Worm (Caenorhabditis elegans): ENCODE measurements around the gene F31F6.1.

F31F6.1 gene

ce11 chrX:14824490-14825050, 43.5 kb downstream of the F31F6.1 start, which contains the start of gene mbk-1:
Gene mbk-1 (minus strand): TSS chrX:14824540.
- no peak for TF ChIP-seq F52B5.7 (tag; optimal IDR thresholded peaks at IDR 0.05)
- TF ChIP-seq pha-4 (tag; optimal IDR thresholded peaks at IDR 0.05) = no peak
- TF ChIP-seq T26A5.8 (tag; optimal IDR thresholded peaks at IDR 0.05) = no peak
- TF ChIP-seq ztf-26 (tag; optimal IDR thresholded peaks at IDR 0.05) = peak; percentile 6
- peak; percentile 4 for TF ChIP-seq die-1 (tag; optimal IDR thresholded peaks at IDR 0.05)
- no peak for TF ChIP-seq ceh-58 (GFP tag; IDR thresholded peaks at IDR 0.05)
- TF ChIP-seq cebp-2 (GFP tag; IDR thresholded peaks at IDR 0.05) = no peak
- TF ChIP-seq lin-26 (GFP tag; IDR thresholded peaks at IDR 0.05) = peak; percentile 57; the same call in 1 of the 2 replicates
- no peak for TF ChIP-seq akir-1 (GFP tag; optimal IDR thresholded peaks at IDR 0.05)
- TF ChIP-seq lin-40 (tag; optimal IDR thresholded peaks at IDR 0.05) = peak; percentile 60
- peak; percentile 81 for TF ChIP-seq ceh-27 (GFP tag; optimal IDR thresholded peaks at IDR 0.05)
- TF ChIP-seq bed-1 (GFP tag; IDR thresholded peaks at IDR 0.05) = no peak
- peak; percentile 29 for TF ChIP-seq K12H6.12 (tag; optimal IDR thresholded peaks at IDR 0.05)
- TF ChIP-seq madf-10 (tag; optimal IDR thresholded peaks at IDR 0.05) = peak; percentile 41
- no peak for TF ChIP-seq hrde-1 (tag; optimal IDR thresholded peaks at IDR 0.05; ENCODE audit: borderline replicate concordance)
- TF ChIP-seq nhr-80 (tag; optimal IDR thresholded peaks at IDR 0.05) = peak; percentile 81
- TF ChIP-seq ets-4 (GFP tag; optimal IDR thresholded peaks at IDR 0.05) = no peak
- no peak for TF ChIP-seq hlh-26 (GFP tag; conservative IDR thresholded peaks at IDR 0.05)
- TF ChIP-seq gei-17 (GFP tag; optimal IDR thresholded peaks at IDR 0.05) = peak; percentile 16
- TF ChIP-seq lir-1 (GFP tag; conservative IDR thresholded peaks at IDR 0.05) = 0 out of 2 replicates have a peak, but pooled peaks have one; percentile 54
- peak; percentile 35; the same call in 1 of the 2 replicates for TF ChIP-seq mcd-1 (GFP tag; IDR thresholded peaks at IDR 0.05)
- peak; percentile 88 for TF ChIP-seq hmg-1.2 (GFP tag; IDR thresholded peaks at IDR 0.05)
- TF ChIP-seq zim-3 (tag; optimal IDR thresholded peaks at IDR 0.05) = no peak
- no peak for TF ChIP-seq dpff-1 (tag; optimal IDR thresholded peaks at IDR 0.05)
- no peak for TF ChIP-seq aptf-3 (GFP tag; IDR thresholded peaks at IDR 0.05)
- no peak for TF ChIP-seq lin-35 (GFP tag; optimal IDR thresholded peaks at IDR 0.05)
- TF ChIP-seq B0336.3 (GFP tag; IDR thresholded peaks at IDR 0.05) = no peak
- TF ChIP-seq attf-5 (GFP tag; optimal IDR thresholded peaks at IDR 0.05) = peak; percentile 58
- TF ChIP-seq sptf-2 (GFP tag; optimal IDR thresholded peaks at IDR 0.05) = no peak
- no peak for TF ChIP-seq repo-1 (tag; optimal IDR thresholded peaks at IDR 0.05)
- no peak for TF ChIP-seq snpc-4 (GFP tag; optimal IDR thresholded peaks at IDR 0.05)
- TF ChIP-seq snpc-4 (tag; optimal IDR thresholded peaks at IDR 0.05) = peak in 3 of 4 experiments; percentile 31 to 40 (median 35)
- peak in 1 of 2 experiments; percentile 49 for TF ChIP-seq let-607 (tag; optimal IDR thresholded peaks at IDR 0.05)
- TF ChIP-seq F23B12.7 (tag; optimal IDR thresholded peaks at IDR 0.05; ENCODE audit: insufficient read depth) = no peak
- TF ChIP-seq rec-8 (tag; optimal IDR thresholded peaks at IDR 0.05) = no peak
- no peak for TF ChIP-seq ceh-91 (GFP tag; IDR thresholded peaks at IDR 0.05)
- no peak for TF ChIP-seq atf-7 (tag; optimal IDR thresholded peaks at IDR 0.05)
- no peak for TF ChIP-seq athp-1 (tag; optimal IDR thresholded peaks at IDR 0.05)
- TF ChIP-seq F49E8.2 (tag; optimal IDR thresholded peaks at IDR 0.05; ENCODE audit: insufficient read depth) = no peak
- TF ChIP-seq K11D2.4 (GFP tag; IDR thresholded peaks at IDR 0.05) = 0 out of 2 replicates have a peak, but pooled peaks have one; percentile 23
- TF ChIP-seq F55B11.4 (tag; optimal IDR thresholded peaks at IDR 0.05; ENCODE audit: borderline replicate concordance, insufficient read depth) = no peak
- no peak for TF ChIP-seq cebp-1 (GFP tag; IDR thresholded peaks at IDR 0.05)
- TF ChIP-seq cebp-1 (tag; optimal IDR thresholded peaks at IDR 0.05) = peak; percentile 73
- peak; percentile 87 for TF ChIP-seq madf-3 (GFP tag; IDR thresholded peaks at IDR 0.05)
- no peak for TF ChIP-seq ztf-3 (GFP tag; optimal IDR thresholded peaks at IDR 0.05)
- no peak for TF ChIP-seq Y56A3A.18 (GFP tag; IDR thresholded peaks at IDR 0.05)
- TF ChIP-seq snpc-1.1 (tag; optimal IDR thresholded peaks at IDR 0.05; ENCODE audit: insufficient read depth) = no peak

Data from whole organism, young adult.